Worm (Caenorhabditis elegans) whole organism, L4/young adult: Measurements from ENCODE around the gene T06E4.5.

ENCODE experiments used
- W03F9.2 ChIP-seq: fragments of 150-350 bp; optimal IDR thresholded peaks from 2 replicates; lab custom pipeline; 2014; ENCODE audit warnings: missing biosample characterization, missing genetic modification characterization
- dao-5 ChIP-seq: sonication (generic microtip); optimal IDR thresholded peaks from 2 replicates; lab custom pipeline; 2016; ENCODE audit warnings: missing genotype, missing genetic modification characterization, moderate library complexity, missing compliant biosample characterization
- him-1 ChIP-seq: sonication (generic microtip); optimal IDR thresholded peaks from 2 replicates; lab custom pipeline; 2016; ENCODE audit warnings: missing genotype, missing genetic modification reagents, missing genetic modification characterization, missing compliant biosample characterization

Gene T06E4.5

DNA sequence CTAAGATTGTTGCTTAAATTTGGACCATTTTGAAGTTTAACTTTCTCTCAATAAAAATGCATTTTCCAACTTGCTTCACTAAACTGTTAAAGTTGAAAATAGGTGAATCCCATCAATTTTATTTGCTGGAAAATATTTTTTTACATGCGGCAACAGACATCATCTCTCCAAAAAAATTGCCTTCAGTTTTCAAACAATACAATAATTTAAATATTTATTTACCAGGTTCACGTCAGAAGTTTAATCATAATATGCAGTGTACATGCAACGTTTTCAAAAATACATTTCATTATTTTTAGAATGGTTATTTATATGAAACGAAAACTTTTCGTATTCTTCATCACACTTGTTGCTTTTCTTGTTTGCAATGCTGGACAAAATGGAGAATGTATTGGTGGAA lies at the start of gene T06E4.5:
T06E4.5 (plus strand) TSS at position 301 of the 400 bp plus-strand sequence.
- TF ChIP-seq W03F9.2 (no peak), dao-5 (tag; lab: Kevin White, UChicago) (no peak), him-1 (tag; lab: Kevin White, UChicago) (no peak)

ce11 chrV:9582594-9583322 lies 48.3 kb upstream of the T06E4.5 start, which contains the start of gene rtfo-1:
rtfo-1 (minus strand) TSS chrV:9582644.
- TF ChIP-seq dao-5 (tag; lab: Kevin White, UChicago) (no peak), him-1 (tag; lab: Kevin White, UChicago) (no peak), W03F9.2 (no peak)

- TF ChIP-seq W03F9.2 (no peak), him-1 (tag; lab: Kevin White, UChicago) (no peak), dao-5 (tag; lab: Kevin White, UChicago) (no peak)
Measured at ce11 chrV:9583323-9583644, 47.8 kb upstream of the T06E4.5 start, which contains the start of gene K09G1.1. K09G1.1 (plus strand) TSS chrV:9583545.

DNA sequence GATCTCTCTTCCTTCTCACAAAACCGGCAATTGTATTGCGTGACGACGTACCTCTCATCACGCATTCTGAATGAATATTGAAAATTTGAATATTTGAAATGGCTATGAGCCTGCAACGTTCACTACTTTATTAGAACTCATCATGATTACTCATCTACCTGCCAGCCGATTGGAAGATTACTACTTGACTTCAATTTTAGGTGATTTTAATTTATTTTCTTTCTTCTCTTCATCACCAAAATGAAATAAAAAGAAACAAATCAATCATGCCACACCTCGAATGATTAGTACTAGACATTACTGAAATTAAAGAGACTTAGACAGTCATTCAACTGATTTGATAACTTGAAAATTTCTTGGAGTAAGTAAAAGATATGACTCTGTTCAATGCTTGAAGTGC lies 46.8 kb upstream of the T06E4.5 start:
- TF ChIP-seq dao-5 (tag; lab: Kevin White, UChicago), result no peak
- no peak for TF ChIP-seq him-1 (tag; lab: Kevin White, UChicago)
- TF ChIP-seq W03F9.2, result no peak

- no peak for TF ChIP-seq him-1 (tag; lab: Kevin White, UChicago)
- no peak for TF ChIP-seq dao-5 (tag; lab: Kevin White, UChicago)
- TF ChIP-seq W03F9.2, result no peak
Measured at ce11 chrV:9587619-9588018, 43.4 kb upstream of the T06E4.5 start.

- TF ChIP-seq dao-5 (tag; lab: Kevin White, UChicago), result no peak
- TF ChIP-seq W03F9.2, result no peak
- no peak for TF ChIP-seq him-1 (tag; lab: Kevin White, UChicago)
Measured at ce11 chrV:9588574-9588973, 42.5 kb upstream of the T06E4.5 start.

DNA sequence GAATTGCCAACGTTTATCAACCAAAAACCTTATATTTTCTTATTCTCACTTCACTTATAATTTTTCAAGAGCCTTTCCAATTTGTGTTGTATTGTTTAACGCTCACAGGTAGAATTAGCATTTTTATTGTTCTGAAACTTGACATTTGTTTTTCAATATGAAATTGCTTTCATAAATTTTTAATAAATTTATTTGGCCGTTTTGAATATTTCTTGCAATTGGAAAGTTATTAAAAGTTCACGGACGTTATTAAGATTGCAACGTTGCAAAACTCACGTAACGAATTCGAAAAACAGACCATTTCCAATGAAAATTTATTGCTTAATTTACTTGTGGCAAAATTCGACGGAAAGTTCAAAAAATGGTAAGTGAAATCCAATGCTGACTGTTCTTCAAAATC lies 40.7 kb upstream of the T06E4.5 start, which contains the start of gene K09G1.2:
K09G1.2 (plus strand) TSS at position 301 of the 400 bp plus-strand sequence.
- TF ChIP-seq dao-5 (tag; lab: Kevin White, UChicago) (no peak), him-1 (tag; lab: Kevin White, UChicago) (no peak), W03F9.2 (no peak)

DNA sequence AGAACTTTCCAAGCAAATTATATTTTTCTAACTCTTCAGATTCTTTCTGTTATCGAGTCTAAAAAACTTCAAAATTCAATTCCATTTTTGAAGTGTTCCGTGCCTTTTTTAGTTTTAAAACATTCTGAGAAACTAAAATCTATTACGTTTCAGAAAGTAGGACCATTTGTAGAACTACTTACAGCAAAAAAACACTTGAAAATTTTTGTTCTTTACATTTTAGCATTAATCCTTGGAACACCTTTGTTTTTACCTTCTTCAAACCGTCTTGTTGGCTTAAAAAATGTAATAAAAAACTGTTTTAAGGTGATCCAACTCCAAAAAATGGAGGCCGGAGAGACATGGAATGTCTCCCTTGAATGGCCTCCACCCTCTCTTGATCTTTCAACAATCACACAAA lies 22.8 kb upstream of the T06E4.5 start, which contains the start of gene dop-2:
dop-2 (plus strand) TSS at position 301 of the 400 bp plus-strand sequence.
- TF ChIP-seq dao-5 (tag; lab: Kevin White, UChicago) (no peak), W03F9.2 (no peak), him-1 (tag; lab: Kevin White, UChicago) (no peak)

DNA sequence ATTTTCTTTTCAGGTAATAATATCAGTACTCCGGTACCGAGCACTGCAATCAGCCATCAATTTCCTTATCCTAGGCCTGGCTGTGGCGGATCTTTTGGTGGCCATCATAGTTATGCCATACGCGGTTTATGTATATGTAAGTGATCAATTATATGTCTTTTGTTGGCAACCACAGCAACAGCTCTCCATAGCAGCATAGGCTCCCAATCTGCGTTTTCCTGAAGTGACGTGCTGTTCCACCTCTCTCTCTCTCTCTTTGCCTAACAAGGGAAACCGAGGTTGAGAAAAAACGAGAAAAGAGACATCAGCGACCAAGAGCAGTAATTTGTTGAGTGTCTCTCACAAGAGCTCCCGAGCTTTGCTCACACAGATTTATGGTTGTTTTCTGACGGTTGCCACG lies 21.8 kb upstream of the T06E4.5 start:
- TF ChIP-seq W03F9.2 (no peak), dao-5 (tag; lab: Kevin White, UChicago) (no peak), him-1 (tag; lab: Kevin White, UChicago) (no peak)

DNA sequence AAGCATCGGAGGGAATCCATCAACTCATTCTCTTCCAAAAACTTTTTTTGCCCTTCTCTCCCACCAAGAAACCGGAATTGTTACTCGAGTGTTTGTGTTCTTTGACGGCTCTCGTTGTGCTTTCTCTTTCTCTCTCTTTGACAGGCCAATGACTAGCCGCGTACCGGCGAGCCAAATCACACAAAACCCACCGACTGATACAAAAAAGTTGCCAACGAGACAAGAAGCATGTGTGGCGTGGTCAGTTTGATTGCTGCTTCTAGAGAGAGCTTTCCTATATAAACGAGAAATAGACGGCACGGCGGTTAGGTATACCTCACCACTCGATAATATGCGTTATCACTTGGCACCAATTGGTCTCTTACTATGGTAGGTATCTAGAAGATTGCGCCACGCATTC lies 15.3 kb upstream of the T06E4.5 start, which contains the start of gene pqn-63:
pqn-63 (plus strand) TSS at position 307 of the 400 bp plus-strand sequence.
- TF ChIP-seq W03F9.2, result no peak
- no peak for TF ChIP-seq him-1 (tag; lab: Kevin White, UChicago)
- TF ChIP-seq dao-5 (tag; lab: Kevin White, UChicago), result no peak

DNA sequence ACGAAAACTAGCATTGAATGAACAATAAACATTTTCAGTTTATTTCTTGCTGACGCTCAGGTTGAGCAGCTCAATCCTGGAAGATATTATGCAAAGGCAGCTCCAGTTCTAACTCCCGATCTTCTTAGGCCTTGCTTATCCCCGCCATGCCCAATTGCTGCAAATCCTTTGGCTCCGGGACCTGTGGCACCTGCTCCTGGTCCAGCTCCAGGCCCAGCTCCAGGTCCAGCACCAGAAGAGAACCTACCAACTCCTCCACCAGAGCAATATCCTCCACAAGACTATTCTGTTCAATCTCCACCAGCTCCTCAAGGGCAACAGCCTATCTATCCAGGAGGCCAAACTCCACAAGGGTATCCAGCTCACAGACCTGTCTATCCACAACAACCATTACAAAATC lies 14.9 kb upstream of the T06E4.5 start:
- TF ChIP-seq dao-5 (tag; lab: Kevin White, UChicago) (no peak), him-1 (tag; lab: Kevin White, UChicago) (no peak), W03F9.2 (no peak)

DNA sequence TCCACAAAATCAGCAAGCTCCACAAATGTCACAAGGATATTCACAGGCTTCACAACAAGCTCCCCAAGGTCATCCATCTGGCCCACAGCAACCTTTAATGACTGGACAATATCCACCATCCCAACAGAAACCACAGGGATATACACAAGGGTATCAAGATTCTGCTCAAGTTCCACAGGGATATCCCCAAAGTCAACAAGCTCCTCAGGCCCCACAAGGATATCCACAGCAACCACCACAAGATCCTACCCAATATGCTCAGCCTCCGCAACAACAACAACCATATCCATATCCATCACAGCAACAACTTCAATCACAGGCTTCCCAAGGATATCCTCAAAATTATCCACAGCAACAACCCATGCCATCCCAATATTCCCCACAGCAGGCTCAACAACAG lies 14.4 kb upstream of the T06E4.5 start:
- no peak for TF ChIP-seq W03F9.2
- TF ChIP-seq him-1 (tag; lab: Kevin White, UChicago), result no peak
- TF ChIP-seq dao-5 (tag; lab: Kevin White, UChicago), result no peak

DNA sequence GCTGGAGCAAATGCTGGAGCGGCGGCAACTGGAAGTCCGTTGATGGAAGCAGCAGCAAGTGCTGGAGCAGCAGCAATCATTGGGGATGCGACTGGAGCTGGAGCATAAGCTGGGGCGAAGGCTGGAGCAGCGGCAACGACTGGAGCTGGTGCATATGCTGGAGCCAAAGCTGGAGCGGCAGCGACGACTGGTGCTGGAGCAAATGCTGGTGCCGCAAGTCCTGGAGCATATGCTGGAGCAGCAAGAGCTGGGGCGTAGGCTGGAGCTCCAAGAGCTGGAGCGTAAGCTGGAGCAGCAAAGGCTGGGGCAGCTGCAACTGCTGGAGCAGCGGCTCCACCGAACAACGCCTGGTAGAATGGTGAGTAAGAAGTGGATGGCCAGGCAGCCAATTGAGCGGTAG lies 12.6 kb upstream of the T06E4.5 start:
- TF ChIP-seq dao-5 (tag; lab: Kevin White, UChicago) (no peak), W03F9.2 (no peak), him-1 (tag; lab: Kevin White, UChicago) (no peak)

ce11 chrV:9618919-9619318 lies 12.1 kb upstream of the T06E4.5 start, which contains the start of gene idpc-7:
idpc-7 (minus strand) TSS chrV:9619019.
- TF ChIP-seq dao-5 (tag; lab: Kevin White, UChicago), result no peak
- no peak for TF ChIP-seq him-1 (tag; lab: Kevin White, UChicago)

DNA sequence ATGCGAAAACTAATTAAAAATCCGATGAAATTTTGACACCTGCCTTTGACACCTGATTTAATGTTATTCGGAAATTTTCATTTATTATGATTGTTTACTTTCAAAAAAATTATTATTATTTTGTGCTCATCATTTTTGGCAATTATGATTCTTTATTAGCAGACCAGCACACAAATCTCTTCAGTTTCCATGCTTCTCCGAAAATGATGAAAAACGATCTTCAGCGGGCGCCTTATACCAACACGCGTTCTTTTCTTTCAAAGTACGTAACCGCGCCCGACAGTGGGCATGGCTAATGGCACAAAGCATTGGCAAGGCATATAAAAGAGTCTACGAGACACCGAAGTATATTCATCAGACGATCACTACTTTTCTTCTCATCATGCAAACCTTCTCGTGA lies 11.2 kb upstream of the T06E4.5 start, which contains the start of gene idpc-6:
idpc-6 (plus strand) TSS at position 301 of the 400 bp plus-strand sequence.
- no peak for TF ChIP-seq W03F9.2
- TF ChIP-seq dao-5 (tag; lab: Kevin White, UChicago), result no peak
- no peak for TF ChIP-seq him-1 (tag; lab: Kevin White, UChicago)
